Fruit fly (Drosophila melanogaster) whole organism, embryonic: ENCODE data around the gene CG10254.

Experiments used
- CG1024 ChIP-seq: fragments of 200-800 bp; sonication (Bioruptor generic); IDR thresholded peaks from 2 replicates; pipeline ENCODE4 v1.3.6; 2022; ENCODE audit warnings: missing biosample characterization, missing genetic modification characterization
- CG10959 ChIP-seq: fragments of 200-800 bp; sonication (Bioruptor generic); IDR thresholded peaks from 2 replicates; pipeline ENCODE4 v1.3.6; 2022; ENCODE audit warnings: missing biosample characterization, missing genetic modification characterization
- CG10979 ChIP-seq: fragments of 200-800 bp; sonication (Bioruptor generic); optimal IDR thresholded peaks from 2 replicates; lab custom pipeline; 2018; ENCODE audit warnings: missing biosample characterization, mild to moderate bottlenecking, missing genetic modification characterization, moderate library complexity
- CG11504 ChIP-seq: fragments of 200-800 bp; sonication (Bioruptor generic); optimal IDR thresholded peaks from 3 replicates; lab custom pipeline; 2019; ENCODE audit warnings: missing biosample characterization, mild to moderate bottlenecking, missing genetic modification characterization, moderate library complexity
- CG13287 ChIP-seq: fragments of 200-800 bp; sonication (Bioruptor generic); IDR thresholded peaks from 2 replicates; pipeline ENCODE4 v1.3.6; 2022; ENCODE audit warnings: missing biosample characterization, missing genetic modification characterization; ENCODE audit not compliant: partially characterized antibody
- CG16779 ChIP-seq: fragments of 200-800 bp; sonication (Bioruptor generic); IDR thresholded peaks from 2 replicates; pipeline ENCODE4 v1.3.6; 2022; ENCODE audit warnings: missing biosample characterization, missing genetic modification characterization
- CG16863 ChIP-seq: fragments of 200-800 bp; sonication (Bioruptor generic); optimal IDR thresholded peaks from 3 replicates; lab custom pipeline; 2016; ENCODE audit warnings: missing biosample characterization, missing genetic modification characterization
- CG17186 ChIP-seq: fragments of 200-800 bp; sonication (Bioruptor generic); optimal IDR thresholded peaks from 3 replicates; lab custom pipeline; 2017; ENCODE audit warnings: missing biosample characterization, missing genetic modification reagents, missing genetic modification characterization
- CG17328 ChIP-seq: fragments of 200-800 bp; sonication (Bioruptor generic); IDR thresholded peaks from 2 replicates; pipeline ENCODE4 v1.3.6; 2022; ENCODE audit warnings: missing biosample characterization, missing genetic modification characterization
- CG17912 ChIP-seq: fragments of 200-800 bp; sonication (Bioruptor generic); optimal IDR thresholded peaks from 2 replicates; lab custom pipeline; 2018; ENCODE audit warnings: missing biosample characterization, mild to moderate bottlenecking, missing genetic modification characterization
- CG1792 ChIP-seq: fragments of 200-800 bp; sonication (Bioruptor generic); optimal IDR thresholded peaks from 2 replicates; lab custom pipeline; 2016; ENCODE audit warnings: missing biosample characterization, missing genetic modification characterization
- CG18011 ChIP-seq: fragments of 200-800 bp; sonication (Bioruptor generic); optimal IDR thresholded peaks from 2 replicates; lab custom pipeline; 2017; ENCODE audit warnings: missing biosample characterization, missing genetic modification characterization, mild to moderate bottlenecking, moderate library complexity, missing genotype
- CG1832 ChIP-seq: fragments of 200-800 bp; sonication (Bioruptor generic); optimal IDR thresholded peaks from 2 replicates; lab custom pipeline; 2017; ENCODE audit warnings: missing biosample characterization, mild to moderate bottlenecking, missing genetic modification characterization, inconsistent platforms
- CG3163 ChIP-seq: fragments of 200-800 bp; sonication (Bioruptor generic); optimal IDR thresholded peaks from 3 replicates; lab custom pipeline; 2016; ENCODE audit warnings: missing biosample characterization, missing genetic modification characterization
- CG33213 ChIP-seq: fragments of 200-800 bp; sonication (Bioruptor generic); optimal IDR thresholded peaks from 3 replicates; lab custom pipeline; 2016; ENCODE audit warnings: missing biosample characterization, missing genetic modification characterization
- CG34224 ChIP-seq: fragments of 200-800 bp; sonication (Bioruptor generic); IDR thresholded peaks from 3 replicates; pipeline ENCODE4 v1.3.6; 2022; ENCODE audit warnings: missing biosample characterization, missing genetic modification characterization; ENCODE audit not compliant: partially characterized antibody
- CG4360 ChIP-seq: fragments of 200-800 bp; sonication (Bioruptor generic); IDR thresholded peaks from 2 replicates; pipeline ENCODE4 v1.3.6; 2022; ENCODE audit warnings: missing biosample characterization, missing genetic modification characterization
- CG4854 ChIP-seq: fragments of 200-800 bp; sonication (Bioruptor generic); optimal IDR thresholded peaks from 2 replicates; lab custom pipeline; 2016; ENCODE audit warnings: missing biosample characterization, missing genetic modification characterization, inconsistent platforms
- CG6654 ChIP-seq: fragments of 200-800 bp; sonication (Bioruptor generic); optimal IDR thresholded peaks from 2 replicates; lab custom pipeline; 2017; ENCODE audit warnings: missing biosample characterization, mild to moderate bottlenecking, missing genetic modification characterization
- CG6765 ChIP-seq: fragments of 200-800 bp; sonication (Bioruptor generic); optimal IDR thresholded peaks from 3 replicates; lab custom pipeline; 2017; ENCODE audit warnings: missing biosample characterization, mild to moderate bottlenecking, missing genetic modification characterization
- CG8089 ChIP-seq: fragments of 200-800 bp; sonication (Bioruptor generic); optimal IDR thresholded peaks from 3 replicates; lab custom pipeline; 2016; ENCODE audit warnings: missing biosample characterization, missing genetic modification characterization
- CG8924 ChIP-seq: fragments of 200-800 bp; optimal IDR thresholded peaks from 3 replicates; lab custom pipeline; 2019; ENCODE audit warnings: missing biosample characterization, mild to moderate bottlenecking, missing genetic modification characterization, moderate library complexity
- CG9609 ChIP-seq: fragments of 200-800 bp; sonication (Bioruptor generic); optimal IDR thresholded peaks from 3 replicates; lab custom pipeline; 2016; ENCODE audit warnings: missing biosample characterization, missing genetic modification characterization
- CG9876 ChIP-seq: fragments of 200-800 bp; sonication (Bioruptor generic); optimal IDR thresholded peaks from 2 replicates; lab custom pipeline; 2016; ENCODE audit warnings: missing biosample characterization, missing genetic modification characterization
- D ChIP-seq, 2 experiments: fragments of 200-800 bp in 1 of 2; fragments of >200 bp in 1 of 2; sonication (Bioruptor generic) in 1 of 2; optimal IDR thresholded peaks; 2 replicates in 1 of 2; 3 replicates in 1 of 2; lab custom pipeline; 2017; ENCODE audit warnings: mild to moderate bottlenecking in 1 of 2, missing biosample characterization in 1 of 2, missing genetic modification characterization in 1 of 2, missing genetic modification reagents in 1 of 2
- Gug ChIP-seq: fragments of 200-800 bp; sonication (Bioruptor generic); IDR thresholded peaks from 4 replicates; pipeline ENCODE4 v1.3.6; 2022; ENCODE audit warnings: missing biosample characterization, missing genetic modification characterization
- HHEX ChIP-seq: fragments of 200-800 bp; sonication (Bioruptor generic); optimal IDR thresholded peaks from 3 replicates; lab custom pipeline; 2017; ENCODE audit warnings: missing biosample characterization, mild to moderate bottlenecking, missing genetic modification characterization, missing genetic modification reagents
- Hr3 ChIP-seq: fragments of 200-800 bp; sonication (Bioruptor generic); optimal IDR thresholded peaks from 3 replicates; lab custom pipeline; 2016; ENCODE audit warnings: missing biosample characterization, missing genetic modification characterization
- Lhr ChIP-seq: fragments of 200-800 bp; sonication (Bioruptor generic); optimal IDR thresholded peaks from 3 replicates; lab custom pipeline; 2017; ENCODE audit warnings: mild to moderate bottlenecking, missing biosample characterization, missing genetic modification reagents, missing genetic modification characterization
- MESR4 ChIP-seq: fragments of 200-800 bp; sonication (Bioruptor generic); optimal IDR thresholded peaks from 2 replicates; lab custom pipeline; 2018; ENCODE audit warnings: missing biosample characterization, mild to moderate bottlenecking, missing genetic modification characterization, moderate library complexity
- Side ChIP-seq: fragments of 200-800 bp; sonication (Bioruptor generic); optimal IDR thresholded peaks from 2 replicates; lab custom pipeline; 2016; ENCODE audit warnings: missing biosample characterization, missing genetic modification characterization
- ab ChIP-seq: fragments of 200-800 bp; sonication (Bioruptor generic); optimal IDR thresholded peaks from 2 replicates; lab custom pipeline; 2016; ENCODE audit warnings: missing biosample characterization, missing genetic modification characterization
- ash1 ChIP-seq: fragments of 200-800 bp; sonication (Bioruptor generic); optimal IDR thresholded peaks from 2 replicates; lab custom pipeline; 2018; ENCODE audit warnings: missing biosample characterization, mild to moderate bottlenecking, missing genetic modification characterization
- bcd ChIP-seq: fragments of 200-800 bp; sonication (Bioruptor generic); optimal IDR thresholded peaks from 2 replicates; lab custom pipeline; 2017; ENCODE audit warnings: missing biosample characterization, mild to moderate bottlenecking, missing genetic modification characterization
- cato ChIP-seq: fragments of 200-800 bp; sonication (Bioruptor generic); optimal IDR thresholded peaks from 2 replicates; lab custom pipeline; 2016; ENCODE audit warnings: missing biosample characterization, missing genetic modification characterization, borderline replicate concordance
- chinmo ChIP-seq: fragments of 200-800 bp; sonication (Bioruptor generic); IDR thresholded peaks from 4 replicates; pipeline ENCODE4 v1.3.6; 2022; ENCODE audit warnings: missing biosample characterization, missing genetic modification characterization; ENCODE audit not compliant: partially characterized antibody
- da ChIP-seq: fragments of 200-800 bp; sonication (Bioruptor generic); optimal IDR thresholded peaks from 2 replicates; lab custom pipeline; 2016; ENCODE audit warnings: missing biosample characterization, missing genetic modification characterization
- kah ChIP-seq: fragments of 200-800 bp; sonication (Bioruptor generic); optimal IDR thresholded peaks from 2 replicates; lab custom pipeline; 2018; ENCODE audit warnings: missing biosample characterization, mild to moderate bottlenecking, missing genetic modification characterization
- lab ChIP-seq: fragments of 200-800 bp; sonication (Bioruptor generic); optimal IDR thresholded peaks from 3 replicates; lab custom pipeline; 2017; ENCODE audit warnings: missing biosample characterization, missing genetic modification characterization, mild to moderate bottlenecking, moderate library complexity, missing genetic modification reagents
- luna ChIP-seq: fragments of 200-800 bp; sonication (Bioruptor generic); optimal IDR thresholded peaks from 2 replicates; lab custom pipeline; 2016; ENCODE audit warnings: missing biosample characterization, missing genetic modification characterization
- mirr ChIP-seq: fragments of 200-800 bp; sonication (Bioruptor generic); optimal IDR thresholded peaks from 3 replicates; lab custom pipeline; 2018; ENCODE audit warnings: missing biosample characterization, mild to moderate bottlenecking, missing genetic modification characterization
- odd ChIP-seq: fragments of 200-800 bp; sonication (Bioruptor generic); optimal IDR thresholded peaks from 2 replicates; lab custom pipeline; 2017; ENCODE audit warnings: missing biosample characterization, mild to moderate bottlenecking, missing genetic modification characterization
- onecut ChIP-seq: fragments of 200-800 bp; sonication (Bioruptor generic); IDR thresholded peaks from 2 replicates; pipeline ENCODE4 v1.3.6; 2022; ENCODE audit warnings: missing biosample characterization, missing genetic modification characterization
- otp ChIP-seq: fragments of 200-800 bp; sonication (Bioruptor generic); IDR thresholded peaks from 3 replicates; pipeline ENCODE4, ENCODE4 v1.3.6; 2022; ENCODE audit warnings: missing biosample characterization, missing genetic modification characterization
- schlank ChIP-seq: fragments of 200-800 bp; sonication (Bioruptor generic); optimal IDR thresholded peaks from 2 replicates; lab custom pipeline; 2018; ENCODE audit warnings: missing biosample characterization, mild to moderate bottlenecking, missing genetic modification characterization
- sima ChIP-seq: fragments of 200-800 bp; sonication (Bioruptor generic); optimal IDR thresholded peaks from 2 replicates; lab custom pipeline; 2016; ENCODE audit warnings: missing biosample characterization, missing genetic modification characterization
- ttk ChIP-seq: fragments of 200-800 bp; sonication (Bioruptor generic); IDR thresholded peaks from 2 replicates; pipeline ENCODE4 v2.1.2; 2022; ENCODE audit warnings: missing biosample characterization, missing genetic modification characterization
- twi ChIP-seq: fragments of 200-800 bp; optimal IDR thresholded peaks from 2 replicates; lab custom pipeline; 2019; ENCODE audit warnings: missing biosample characterization, mild to moderate bottlenecking, missing genetic modification characterization, moderate library complexity
- vnd ChIP-seq: fragments of 200-800 bp; sonication (Bioruptor generic); IDR thresholded peaks from 3 replicates; pipeline ENCODE4 v1.3.6; 2022; ENCODE audit warnings: missing biosample characterization, missing genetic modification characterization; ENCODE audit not compliant: partially characterized antibody
- zfh1 ChIP-seq: fragments of 200-800 bp; sonication (Bioruptor generic); IDR thresholded peaks from 3 replicates; pipeline ENCODE4 v1.3.6; 2022; ENCODE audit warnings: missing biosample characterization, missing genetic modification characterization

The CG10254 gene

DNA sequence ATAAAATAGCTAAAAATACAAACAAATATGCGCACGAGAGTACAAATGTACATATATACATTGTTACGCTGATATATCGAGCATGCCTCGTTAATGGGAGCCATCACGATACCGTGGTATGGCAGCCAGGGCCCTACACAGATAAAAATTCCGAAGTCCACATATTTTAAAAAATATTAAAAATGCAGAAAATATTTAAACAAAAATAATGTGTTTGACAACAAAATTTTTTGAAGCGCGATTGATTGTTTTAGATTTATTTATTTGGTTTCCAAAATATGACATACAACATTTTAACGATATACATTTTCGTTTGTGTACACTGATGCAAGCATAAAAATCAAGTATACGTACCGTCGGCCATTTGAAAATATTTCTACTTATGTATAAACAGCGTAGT is 32.0 kb upstream of the CG10254 start (continued):
- TF ChIP-seq CG34224 (GFP tag; lab: Robert Waterston, UW): no peak
- TF ChIP-seq CG6765: peak; percentile 79
- peak; percentile 95 for TF ChIP-seq lab
- TF ChIP-seq schlank (tag; lab: Kevin White, UChicago): peak; percentile 72
- TF ChIP-seq CG18011 (GFP tag; lab: Kevin White, UChicago): peak; percentile 72
- no peak; the same call in 1 of the 2 replicates for TF ChIP-seq CG1024 (GFP tag; lab: Robert Waterston, UW)
- no peak for TF ChIP-seq da (GFP tag; lab: Kevin White, UChicago)
- no peak for TF ChIP-seq vnd
- TF ChIP-seq CG17328: peak; percentile 67
- TF ChIP-seq CG4360 (GFP tag; lab: Robert Waterston, UW): peak; percentile 14; the same call in 1 of the 2 replicates
- TF ChIP-seq Side (GFP tag; lab: Kevin White, UChicago): peak; percentile 73
- peak; percentile 82 for TF ChIP-seq bcd (GFP tag; lab: Kevin White, UChicago)
- peak; percentile 50 for TF ChIP-seq CG16863
- no peak for TF ChIP-seq onecut (GFP tag; lab: Robert Waterston, UW)
- no peak for TF ChIP-seq ab
- TF ChIP-seq CG13287 (GFP tag; lab: Robert Waterston, UW): no peak
- TF ChIP-seq CG1832 (GFP tag; lab: Kevin White, UChicago): no peak
- no peak for TF ChIP-seq kah (GFP tag; lab: Kevin White, UChicago)
- TF ChIP-seq Lhr (GFP tag; lab: Kevin White, UChicago): no peak
- peak; percentile 12 for TF ChIP-seq mirr (GFP tag; lab: Kevin White, UChicago)
- TF ChIP-seq twi: no peak
- TF ChIP-seq CG8089 (GFP tag; lab: Kevin White, UChicago): peak; percentile 13
- 0 out of 2 replicates have a peak, but pooled peaks have one; percentile 64 for TF ChIP-seq CG16779 (GFP tag; lab: Robert Waterston, UW)
- TF ChIP-seq MESR4: no peak
- TF ChIP-seq chinmo (GFP tag; lab: Robert Waterston, UW): 0 out of 4 replicates have a peak, but pooled peaks have one; percentile 36
- TF ChIP-seq otp: peak; percentile 79; the same call in 2 of the 3 replicates
- peak; percentile 83 for TF ChIP-seq CG11504 (tag; lab: Kevin White, UChicago)
- TF ChIP-seq CG4854 (GFP tag; lab: Kevin White, UChicago): peak; percentile 68
- TF ChIP-seq cato (GFP tag; lab: Kevin White, UChicago): peak; percentile 23
- peak; percentile 85 for TF ChIP-seq CG8924 (tag; lab: Kevin White, UChicago)
- TF ChIP-seq Gug: peak; percentile 51; the same call in 2 of the 4 replicates
- peak; percentile 40 for TF ChIP-seq CG3163 (GFP tag; lab: Kevin White, UChicago)
- TF ChIP-seq sima (GFP tag; lab: Kevin White, UChicago): peak; percentile 22
- TF ChIP-seq Hr3 (GFP tag; lab: Kevin White, UChicago): peak; percentile 66
- peak; percentile 1 for TF ChIP-seq CG9876 (GFP tag; lab: Kevin White, UChicago)
- TF ChIP-seq CG17186 (GFP tag; lab: Kevin White, UChicago): no peak
- TF ChIP-seq CG6654 (GFP tag; lab: Kevin White, UChicago): peak; percentile 19
- TF ChIP-seq D (optimal IDR thresholded peaks at IDR 0.05; lab: Kevin White, UChicago): no peak
- TF ChIP-seq D (GFP tag; optimal IDR thresholded peaks at IDR 0.05; lab: Kevin White, UChicago): peak; percentile 10
- TF ChIP-seq CG1792 (GFP tag; lab: Kevin White, UChicago): peak; percentile 41
- peak; percentile 1 for TF ChIP-seq luna (GFP tag; lab: Kevin White, UChicago)
- peak; percentile 64 for TF ChIP-seq ttk (GFP tag; lab: Robert Waterston, UW)
- TF ChIP-seq CG10979 (tag; lab: Kevin White, UChicago): peak; percentile 56
- TF ChIP-seq CG10959 (GFP tag; lab: Robert Waterston, UW): no peak
- TF ChIP-seq CG33213: peak; percentile 16
- TF ChIP-seq zfh1: peak; percentile 73; the same call in 1 of the 3 replicates
- no peak for TF ChIP-seq CG17912 (GFP tag; lab: Kevin White, UChicago)
- TF ChIP-seq ash1 (GFP tag; lab: Kevin White, UChicago): peak; percentile 41
- TF ChIP-seq odd (GFP tag; lab: Kevin White, UChicago): peak; percentile 34
- peak; percentile 67 for TF ChIP-seq HHEX (GFP tag; lab: Kevin White, UChicago)
- TF ChIP-seq CG9609: peak; percentile 43
